Worm (Caenorhabditis elegans) whole organism, late embryonic: ENCODE measurements around the gene C40H5.2.

Experiments used
- C38D4.7 ChIP-seq: fragments of 200-800 bp; sonication (Bioruptor generic); optimal IDR thresholded peaks from 2 replicates; lab custom pipeline; 2018; ENCODE audit warnings: mild to moderate bottlenecking, missing genetic modification characterization, moderate library complexity, missing compliant biosample characterization
- F13H6.1 ChIP-seq: sonication (generic microtip); optimal IDR thresholded peaks from 2 replicates; lab custom pipeline; 2016; ENCODE audit warnings: missing genetic modification characterization, missing compliant biosample characterization
- K02D7.2 ChIP-seq: sonication (generic microtip); optimal IDR thresholded peaks from 2 replicates; lab custom pipeline; 2017; ENCODE audit warnings: mild to moderate bottlenecking, missing genetic modification characterization, missing compliant biosample characterization
- ahr-1 ChIP-seq: sonication (generic microtip); optimal IDR thresholded peaks from 2 replicates; lab custom pipeline; 2016; ENCODE audit warnings: missing genetic modification characterization, missing compliant biosample characterization
- ama-1 ChIP-seq: fragments of 150-350 bp; optimal IDR thresholded peaks from 2 replicates; lab custom pipeline; 2014
- ceh-14 ChIP-seq: sonication (generic microtip); optimal IDR thresholded peaks from 2 replicates; lab custom pipeline; 2016; ENCODE audit warnings: missing genotype, missing genetic modification characterization, missing compliant biosample characterization
- ceh-18 ChIP-seq: sonication (generic microtip); optimal IDR thresholded peaks from 2 replicates; lab custom pipeline; 2016; ENCODE audit warnings: missing genetic modification characterization, missing compliant biosample characterization
- ceh-2 ChIP-seq: sonication (generic microtip); optimal IDR thresholded peaks from 2 replicates; lab custom pipeline; 2016; ENCODE audit warnings: missing genotype, missing genetic modification characterization, missing compliant biosample characterization
- ceh-22 ChIP-seq: sonication (generic microtip); optimal IDR thresholded peaks from 2 replicates; lab custom pipeline; 2017; ENCODE audit warnings: missing biosample characterization, missing genetic modification characterization
- ceh-30 ChIP-seq: fragments of 150-350 bp; optimal IDR thresholded peaks from 2 replicates; lab custom pipeline; 2014; ENCODE audit warnings: missing biosample characterization, missing genetic modification characterization
- ceh-31 ChIP-seq: sonication (generic microtip); optimal IDR thresholded peaks from 2 replicates; lab custom pipeline; 2016; ENCODE audit warnings: missing genetic modification characterization, missing compliant biosample characterization
- ceh-34 ChIP-seq: sonication (generic microtip); optimal IDR thresholded peaks from 2 replicates; lab custom pipeline; 2016; ENCODE audit warnings: mild to moderate bottlenecking, missing genetic modification characterization, missing compliant biosample characterization
- ceh-48 ChIP-seq: sonication (generic microtip); optimal IDR thresholded peaks from 2 replicates; lab custom pipeline; 2016; ENCODE audit warnings: missing genetic modification characterization, inconsistent platforms, missing compliant biosample characterization
- ceh-6 ChIP-seq: fragments of 200-800 bp; sonication (Bioruptor generic); optimal IDR thresholded peaks from 2 replicates; lab custom pipeline; 2018; ENCODE audit warnings: mild to moderate bottlenecking, missing genetic modification characterization, missing compliant biosample characterization
- che-1 ChIP-seq: sonication (generic microtip); optimal IDR thresholded peaks from 2 replicates; lab custom pipeline; 2016; ENCODE audit warnings: mild to moderate bottlenecking, missing genetic modification characterization, missing compliant biosample characterization
- dmd-4 ChIP-seq: sonication (generic microtip); optimal IDR thresholded peaks from 2 replicates; lab custom pipeline; 2016; ENCODE audit warnings: borderline replicate concordance, missing genetic modification characterization, missing compliant biosample characterization
- dve-1 ChIP-seq: sonication (generic microtip); optimal IDR thresholded peaks from 2 replicates; lab custom pipeline; 2017; ENCODE audit warnings: antibody characterized with exemption, mild to moderate bottlenecking, missing genetic modification characterization, missing compliant biosample characterization
- elt-2 ChIP-seq: sonication (generic microtip); optimal IDR thresholded peaks from 2 replicates; lab custom pipeline; 2016; ENCODE audit warnings: missing genetic modification reagents, missing genetic modification characterization, missing compliant biosample characterization
- elt-4 ChIP-seq: sonication (generic microtip); optimal IDR thresholded peaks from 2 replicates; lab custom pipeline; 2016; ENCODE audit warnings: missing genetic modification characterization, missing compliant biosample characterization
- ets-4 ChIP-seq: sonication (generic microtip); optimal IDR thresholded peaks from 2 replicates; lab custom pipeline; 2016; ENCODE audit warnings: missing genetic modification characterization, missing compliant biosample characterization
- eyg-1 ChIP-seq: sonication (generic microtip); optimal IDR thresholded peaks from 2 replicates; lab custom pipeline; 2016; ENCODE audit warnings: missing genotype, missing genetic modification characterization, missing compliant biosample characterization
- fax-1 ChIP-seq: sonication (generic microtip); optimal IDR thresholded peaks from 2 replicates; lab custom pipeline; 2016; ENCODE audit warnings: missing genotype, missing genetic modification characterization, missing compliant biosample characterization
- fkh-6 ChIP-seq: sonication (generic microtip); optimal IDR thresholded peaks from 2 replicates; lab custom pipeline; 2016; ENCODE audit warnings: missing genetic modification characterization, missing compliant biosample characterization
- gmeb-2 ChIP-seq: sonication (generic microtip); optimal IDR thresholded peaks from 2 replicates; lab custom pipeline; 2016; ENCODE audit warnings: missing genetic modification characterization, inconsistent platforms, missing compliant biosample characterization
- hlh-13 ChIP-seq: fragments of 200-800 bp; sonication (Bioruptor generic); optimal IDR thresholded peaks from 2 replicates; lab custom pipeline; 2018; ENCODE audit warnings: mild to moderate bottlenecking, missing genetic modification characterization, missing compliant biosample characterization
- hlh-15 ChIP-seq: sonication (generic microtip); optimal IDR thresholded peaks from 2 replicates; lab custom pipeline; 2016; ENCODE audit warnings: missing genetic modification characterization, missing compliant biosample characterization
- hlh-30 ChIP-seq: sonication (generic microtip); optimal IDR thresholded peaks from 2 replicates; lab custom pipeline; 2017; ENCODE audit warnings: antibody characterized with exemption, missing genetic modification characterization, missing compliant biosample characterization; ENCODE audit not compliant: insufficient read depth
- hlh-6 ChIP-seq: sonication (generic microtip); optimal IDR thresholded peaks from 2 replicates; lab custom pipeline; 2016; ENCODE audit warnings: missing genotype, missing genetic modification characterization, missing compliant biosample characterization
- lim-6 ChIP-seq: sonication (generic microtip); optimal IDR thresholded peaks from 2 replicates; lab custom pipeline; 2016; ENCODE audit warnings: missing genetic modification characterization, missing compliant biosample characterization
- lin-11 ChIP-seq: fragments of 200-800 bp; sonication (Bioruptor generic); optimal IDR thresholded peaks from 2 replicates; lab custom pipeline; 2018; ENCODE audit warnings: mild to moderate bottlenecking, missing genetic modification characterization, missing compliant biosample characterization
- madf-2 ChIP-seq: sonication (generic microtip); optimal IDR thresholded peaks from 2 replicates; lab custom pipeline; 2017; ENCODE audit warnings: missing genetic modification characterization, missing compliant biosample characterization
- mec-3 ChIP-seq: sonication (generic microtip); optimal IDR thresholded peaks from 2 replicates; lab custom pipeline; 2016; ENCODE audit warnings: borderline replicate concordance, missing genetic modification characterization, missing compliant biosample characterization
- nhr-11 ChIP-seq: fragments of 150-350 bp; optimal IDR thresholded peaks from 2 replicates; lab custom pipeline; 2014; ENCODE audit warnings: missing biosample characterization, missing genetic modification characterization
- pag-3 ChIP-seq: sonication (generic microtip); optimal IDR thresholded peaks from 2 replicates; lab custom pipeline; 2016; ENCODE audit warnings: missing compliant biosample characterization, missing genetic modification characterization, borderline replicate concordance
- pat-9 ChIP-seq: fragments of 200-800 bp; sonication (Bioruptor generic); optimal IDR thresholded peaks from 2 replicates; lab custom pipeline; 2018; ENCODE audit warnings: mild to moderate bottlenecking, missing genetic modification characterization, moderate library complexity, missing compliant biosample characterization
- rnt-1 ChIP-seq: sonication (generic microtip); optimal IDR thresholded peaks from 2 replicates; lab custom pipeline; 2016; ENCODE audit warnings: missing genetic modification characterization, missing compliant biosample characterization
- sox-2 ChIP-seq: fragments of 200-800 bp; sonication (Bioruptor generic); IDR thresholded peaks from 2 replicates; pipeline ENCODE4 v1.3.6; 2022; ENCODE audit warnings: missing genetic modification reagents, missing genetic modification characterization, missing compliant biosample characterization
- syd-9 ChIP-seq: sonication (generic microtip); optimal IDR thresholded peaks from 2 replicates; lab custom pipeline; 2016; ENCODE audit warnings: mild to moderate bottlenecking, missing genetic modification characterization, moderate library complexity, missing compliant biosample characterization
- tbx-2 ChIP-seq: sonication (generic microtip); optimal IDR thresholded peaks from 2 replicates; lab custom pipeline; 2016; ENCODE audit warnings: missing genetic modification characterization, missing compliant biosample characterization
- tbx-7 ChIP-seq: sonication (generic microtip); optimal IDR thresholded peaks from 2 replicates; lab custom pipeline; 2016; ENCODE audit warnings: missing genotype, missing genetic modification characterization, missing compliant biosample characterization
- ttx-3 ChIP-seq: sonication (generic microtip); optimal IDR thresholded peaks from 2 replicates; lab custom pipeline; 2016; ENCODE audit warnings: missing genetic modification reagents, missing genetic modification characterization, missing compliant biosample characterization
- unc-3 ChIP-seq, 2 experiments: fragments of 200-800 bp in 1 of 2; sonication (Bioruptor generic) in 1 of 2; sonication (generic microtip) in 1 of 2; conservative IDR thresholded peaks in 1 of 2; optimal IDR thresholded peaks in 1 of 2; 2 replicates each; pipeline versions ENCODE4 v1.3.6 to Lab custom; 2016 to 2022; ENCODE audit warnings: missing compliant biosample characterization in 2 of 2, missing genetic modification characterization in 2 of 2, missing genetic modification reagents in 1 of 2
- unc-42 ChIP-seq: sonication (generic microtip); optimal IDR thresholded peaks from 2 replicates; lab custom pipeline; 2016; ENCODE audit warnings: missing genotype, missing genetic modification characterization, missing compliant biosample characterization
- unc-86 ChIP-seq: sonication (generic microtip); optimal IDR thresholded peaks from 2 replicates; lab custom pipeline; 2016; ENCODE audit warnings: missing genetic modification characterization, missing compliant biosample characterization
- ztf-16 ChIP-seq: sonication (generic microtip); optimal IDR thresholded peaks from 2 replicates; lab custom pipeline; 2017; ENCODE audit warnings: missing genetic modification characterization, missing compliant biosample characterization

The C40H5.2 gene

ce11 chrX:11743723-11744122 is 2.2 kb upstream of the C40H5.2 start:
- TF ChIP-seq lim-6 (tag; lab: Kevin White, UChicago) (no peak), syd-9 (tag; lab: Kevin White, UChicago) (no peak), fax-1 (tag; lab: Kevin White, UChicago) (no peak), ceh-31 (tag; lab: Kevin White, UChicago) (peak; percentile 16), madf-2 (no peak), rnt-1 (tag; lab: Kevin White, UChicago) (no peak), F13H6.1 (no peak), unc-42 (tag; lab: Kevin White, UChicago) (peak; percentile 66), nhr-11 (tag; lab: Kevin White, UChicago) (no peak), tbx-2 (no peak), che-1 (tag; lab: Kevin White, UChicago) (no peak)

- TF ChIP-seq unc-86 (no peak), pat-9 (no peak), tbx-2 (no peak), ahr-1 (no peak), nhr-11 (tag; lab: Kevin White, UChicago) (no peak), ama-1 (lab: Kevin White, UChicago) (no peak), ceh-22 (no peak), lim-6 (tag; lab: Kevin White, UChicago) (no peak), lin-11 (tag; lab: Kevin White, UChicago) (no peak)
- TF ChIP-seq, all 69 proteins: peak for 0
These were observed 6.4 kb downstream of the C40H5.2 start for ce11 chrX:11752289-11752688.

ce11 chrX:11753155-11753554 is 7.3 kb downstream of the C40H5.2 start:
- no peak for TF ChIP-seq tbx-7 (tag; lab: Kevin White, UChicago)
- TF ChIP-seq K02D7.2 (tag; lab: Kevin White, UChicago) = no peak
- TF ChIP-seq hlh-30 = no peak
- TF ChIP-seq ahr-1 = no peak
- TF ChIP-seq madf-2 = no peak
- TF ChIP-seq ceh-34 (tag; lab: Kevin White, UChicago) = no peak
- peak; percentile 6 for TF ChIP-seq ttx-3
- no peak for TF ChIP-seq gmeb-2 (tag; lab: Kevin White, UChicago)
- no peak for TF ChIP-seq ceh-31 (tag; lab: Kevin White, UChicago)

ce11 chrX:11757666-11758065 is 11.8 kb downstream of the C40H5.2 start:
- peak; percentile 72 for TF ChIP-seq ceh-31 (tag; lab: Kevin White, UChicago)
- peak; percentile 49 for TF ChIP-seq ahr-1
- peak; percentile 87 for TF ChIP-seq hlh-6
- no peak for TF ChIP-seq pag-3 (tag; lab: Kevin White, UChicago)
- TF ChIP-seq gmeb-2 (tag; lab: Kevin White, UChicago) = peak; percentile 70
- TF ChIP-seq pat-9 = peak; percentile 66
- TF ChIP-seq ceh-30 (tag; lab: Kevin White, UChicago) = no peak
- TF ChIP-seq ets-4 = peak; percentile 28
- TF ChIP-seq mec-3 = no peak
- TF ChIP-seq sox-2 (GFP tag; lab: Robert Waterston, UW) = peak; percentile 54; the same call in 1 of the 2 replicates
- TF ChIP-seq ceh-2 (tag; lab: Kevin White, UChicago) = peak; percentile 73
- peak; percentile 99 for TF ChIP-seq ttx-3
- peak; percentile 63 for TF ChIP-seq ceh-48 (tag; lab: Kevin White, UChicago)
- TF ChIP-seq elt-4 (tag; lab: Kevin White, UChicago) = no peak
- TF ChIP-seq C38D4.7 (GFP tag; lab: Kevin White, UChicago) = peak; percentile 76
- peak; percentile 79 for TF ChIP-seq syd-9 (tag; lab: Kevin White, UChicago)
- peak; percentile 54 for TF ChIP-seq ceh-14 (tag; lab: Kevin White, UChicago)
- no peak for TF ChIP-seq nhr-11 (tag; lab: Kevin White, UChicago)
- peak; percentile 75 for TF ChIP-seq dmd-4
- TF ChIP-seq tbx-2 = peak; percentile 78
- TF ChIP-seq unc-42 (tag; lab: Kevin White, UChicago) = peak; percentile 53
- peak; percentile 63 for TF ChIP-seq hlh-13 (GFP tag; lab: Kevin White, UChicago)
- peak; percentile 78 for TF ChIP-seq fkh-6
- peak; percentile 57 for TF ChIP-seq eyg-1 (tag; lab: Kevin White, UChicago)
- TF ChIP-seq ztf-16 (tag; lab: Kevin White, UChicago) = peak; percentile 75
- peak; percentile 78 for TF ChIP-seq elt-2 (tag; lab: Kevin White, UChicago)
- peak; percentile 81 for TF ChIP-seq ceh-6
- peak; percentile 44 for TF ChIP-seq dve-1
- TF ChIP-seq F13H6.1 = peak; percentile 62
- peak; percentile 55 for TF ChIP-seq hlh-15 (tag; lab: Kevin White, UChicago)
- peak; percentile 51 for TF ChIP-seq ceh-18 (tag; lab: Kevin White, UChicago)
- TF ChIP-seq lim-6 (tag; lab: Kevin White, UChicago) = peak; percentile 7
- peak; percentile 82 for TF ChIP-seq che-1 (tag; lab: Kevin White, UChicago)
- TF ChIP-seq unc-3 (GFP tag; conservative IDR thresholded peaks at IDR 0.05; lab: Robert Waterston, UW) = peak; percentile 82
- TF ChIP-seq unc-3 (tag; optimal IDR thresholded peaks at IDR 0.05; lab: Kevin White, UChicago) = peak; percentile 70
- TF ChIP-seq ceh-34 (tag; lab: Kevin White, UChicago) = peak; percentile 80
